Worm (Caenorhabditis elegans) whole organism, L4/young adult: Measurements from ENCODE around the gene sel-10.

Experiments used
- W03F9.2 ChIP-seq: fragments of 150-350 bp; optimal IDR thresholded peaks from 2 replicates; lab custom pipeline; 2014; ENCODE audit warnings: missing biosample characterization, missing genetic modification characterization
- dao-5 ChIP-seq: sonication (generic microtip); optimal IDR thresholded peaks from 2 replicates; lab custom pipeline; 2016; ENCODE audit warnings: missing genotype, missing genetic modification characterization, moderate library complexity, missing compliant biosample characterization
- him-1 ChIP-seq: sonication (generic microtip); optimal IDR thresholded peaks from 2 replicates; lab custom pipeline; 2016; ENCODE audit warnings: missing genotype, missing genetic modification reagents, missing genetic modification characterization, missing compliant biosample characterization

- no peak for TF ChIP-seq dao-5 (tag; lab: Kevin White, UChicago)
- TF ChIP-seq W03F9.2 (tag; lab: Kevin White, UChicago), result no peak
- TF ChIP-seq him-1 (tag; lab: Kevin White, UChicago), result no peak
Measured at ce11 chrV:13785767-13786166, 33.4 kb upstream of the sel-10 start.
